Worm (Caenorhabditis elegans) whole organism, L3 larva: ENCODE measurements around the gene F53A9.6.

ENCODE experiments used
- R02D3.7 ChIP-seq: fragments of 150-350 bp; optimal IDR thresholded peaks from 2 replicates; lab custom pipeline; 2014; ENCODE audit warnings: missing biosample characterization, missing genetic modification characterization
- aly-2 ChIP-seq: fragments of 150-350 bp; optimal IDR thresholded peaks from 2 replicates; lab custom pipeline; 2014; ENCODE audit warnings: missing biosample characterization, missing genetic modification characterization
- ceh-16 ChIP-seq: sonication (generic microtip); optimal IDR thresholded peaks from 2 replicates; lab custom pipeline; 2017; ENCODE audit warnings: missing biosample characterization, missing genetic modification characterization
- ceh-28 ChIP-seq: fragments of 150-350 bp; optimal IDR thresholded peaks from 2 replicates; lab custom pipeline; 2014; ENCODE audit warnings: missing biosample characterization, missing genetic modification reagents, missing genetic modification characterization
- ceh-82 ChIP-seq: fragments of 150-350 bp; optimal IDR thresholded peaks from 2 replicates; lab custom pipeline; 2014; ENCODE audit warnings: missing biosample characterization, missing genetic modification characterization
- ceh-9 ChIP-seq: sonication (generic microtip); optimal IDR thresholded peaks from 2 replicates; lab custom pipeline; 2018; ENCODE audit warnings: missing biosample characterization, missing genetic modification characterization
- egl-27 ChIP-seq: sonication (generic microtip); optimal IDR thresholded peaks from 4 replicates; lab custom pipeline; 2017; ENCODE audit warnings: missing biosample characterization, missing genetic modification reagents, missing genetic modification characterization
- eor-1 ChIP-seq, 2 experiments: fragments of 150-350 bp; optimal IDR thresholded peaks; 2 replicates each; lab custom pipeline; 2014 to 2018; ENCODE audit warnings: missing biosample characterization in 2 of 2, missing genetic modification characterization in 2 of 2
- fkh-2 ChIP-seq: fragments of 150-350 bp; optimal IDR thresholded peaks from 2 replicates; lab custom pipeline; 2014; ENCODE audit warnings: missing biosample characterization, missing genetic modification reagents, missing genetic modification characterization
- hmg-11 ChIP-seq: sonication (generic microtip); optimal IDR thresholded peaks from 2 replicates; lab custom pipeline; 2016; ENCODE audit warnings: missing genetic modification characterization, missing compliant biosample characterization
- jun-1 ChIP-seq: fragments of 150-350 bp; optimal IDR thresholded peaks from 2 replicates; lab custom pipeline; 2014; ENCODE audit warnings: missing biosample characterization, missing genetic modification reagents, missing genetic modification characterization
- lsy-12 ChIP-seq: sonication (generic microtip); optimal IDR thresholded peaks from 2 replicates; lab custom pipeline; 2016; ENCODE audit warnings: mild to moderate bottlenecking, missing genetic modification characterization, missing compliant biosample characterization
- mdl-1 ChIP-seq: fragments of 150-350 bp; optimal IDR thresholded peaks from 2 replicates; lab custom pipeline; 2014; ENCODE audit warnings: missing biosample characterization, missing genetic modification characterization
- mml-1 ChIP-seq: fragments of 150-350 bp; sonication (generic microtip); optimal IDR thresholded peaks from 3 replicates; lab custom pipeline; 2014; ENCODE audit warnings: missing biosample characterization, missing genetic modification characterization
- nfya-1 ChIP-seq: sonication (generic microtip); optimal IDR thresholded peaks from 2 replicates; lab custom pipeline; 2017; ENCODE audit warnings: missing genetic modification characterization, mild to moderate bottlenecking, missing compliant biosample characterization, antibody characterized with exemption, moderate library complexity; ENCODE audit not compliant: insufficient read depth
- nhr-11 ChIP-seq: fragments of 150-350 bp; optimal IDR thresholded peaks from 2 replicates; lab custom pipeline; 2014; ENCODE audit warnings: missing biosample characterization, missing genetic modification characterization
- nhr-12 ChIP-seq: fragments of 150-350 bp; optimal IDR thresholded peaks from 2 replicates; lab custom pipeline; 2014; ENCODE audit warnings: missing biosample characterization, missing genetic modification characterization
- nhr-237 ChIP-seq: fragments of 150-350 bp; optimal IDR thresholded peaks from 2 replicates; lab custom pipeline; 2014; ENCODE audit warnings: missing biosample characterization, missing genetic modification characterization
- nhr-28 ChIP-seq: fragments of 150-350 bp; optimal IDR thresholded peaks from 2 replicates; lab custom pipeline; 2014; ENCODE audit warnings: missing biosample characterization, missing genetic modification characterization
- nhr-43 ChIP-seq: sonication (generic microtip); optimal IDR thresholded peaks from 2 replicates; lab custom pipeline; 2016; ENCODE audit warnings: mild to moderate bottlenecking, missing genetic modification characterization, missing compliant biosample characterization; ENCODE audit not compliant: poor library complexity, severe bottlenecking
- nhr-67 ChIP-seq: fragments of 150-350 bp; optimal IDR thresholded peaks from 2 replicates; lab custom pipeline; 2014; ENCODE audit warnings: missing biosample characterization, missing genetic modification characterization
- pha-4 ChIP-seq: fragments of 150-350 bp; optimal IDR thresholded peaks from 2 replicates; lab custom pipeline; 2014; ENCODE audit warnings: missing biosample characterization, missing genetic modification reagents, missing genetic modification characterization
- pqm-1 ChIP-seq: fragments of 150-350 bp; optimal IDR thresholded peaks from 2 replicates; lab custom pipeline; 2017; ENCODE audit warnings: missing biosample characterization, missing genetic modification characterization, inconsistent platforms
- sea-2 ChIP-seq: fragments of 150-350 bp; sonication (generic microtip); optimal IDR thresholded peaks from 4 replicates; lab custom pipeline; 2014; ENCODE audit warnings: missing biosample characterization, missing genetic modification reagents, missing genetic modification characterization
- skn-1 ChIP-seq: fragments of 150-350 bp; optimal IDR thresholded peaks from 2 replicates; lab custom pipeline; 2014; ENCODE audit warnings: missing biosample characterization, missing genetic modification characterization
- tbx-2 ChIP-seq: sonication (generic microtip); optimal IDR thresholded peaks from 2 replicates; lab custom pipeline; 2016; ENCODE audit warnings: mild to moderate bottlenecking, missing genetic modification characterization, missing compliant biosample characterization
- unc-39 ChIP-seq: sonication (generic microtip); optimal IDR thresholded peaks from 4 replicates; lab custom pipeline; 2017; ENCODE audit warnings: missing biosample characterization, missing genetic modification characterization
- unc-62 ChIP-seq: fragments of 150-350 bp; sonication (generic microtip); optimal IDR thresholded peaks from 4 replicates; lab custom pipeline; 2014; ENCODE audit warnings: missing biosample characterization, missing genetic modification reagents, missing genetic modification characterization
- zag-1 ChIP-seq: fragments of 150-350 bp; optimal IDR thresholded peaks from 2 replicates; lab custom pipeline; 2014; ENCODE audit warnings: missing biosample characterization, missing genetic modification characterization
- ztf-11 ChIP-seq: fragments of 150-350 bp; optimal IDR thresholded peaks from 2 replicates; lab custom pipeline; 2014; ENCODE audit warnings: missing biosample characterization, missing genetic modification characterization
- ztf-4 ChIP-seq: fragments of 150-350 bp; optimal IDR thresholded peaks from 2 replicates; lab custom pipeline; 2014; ENCODE audit warnings: missing biosample characterization, missing genetic modification characterization

F53A9.6 gene

DNA sequence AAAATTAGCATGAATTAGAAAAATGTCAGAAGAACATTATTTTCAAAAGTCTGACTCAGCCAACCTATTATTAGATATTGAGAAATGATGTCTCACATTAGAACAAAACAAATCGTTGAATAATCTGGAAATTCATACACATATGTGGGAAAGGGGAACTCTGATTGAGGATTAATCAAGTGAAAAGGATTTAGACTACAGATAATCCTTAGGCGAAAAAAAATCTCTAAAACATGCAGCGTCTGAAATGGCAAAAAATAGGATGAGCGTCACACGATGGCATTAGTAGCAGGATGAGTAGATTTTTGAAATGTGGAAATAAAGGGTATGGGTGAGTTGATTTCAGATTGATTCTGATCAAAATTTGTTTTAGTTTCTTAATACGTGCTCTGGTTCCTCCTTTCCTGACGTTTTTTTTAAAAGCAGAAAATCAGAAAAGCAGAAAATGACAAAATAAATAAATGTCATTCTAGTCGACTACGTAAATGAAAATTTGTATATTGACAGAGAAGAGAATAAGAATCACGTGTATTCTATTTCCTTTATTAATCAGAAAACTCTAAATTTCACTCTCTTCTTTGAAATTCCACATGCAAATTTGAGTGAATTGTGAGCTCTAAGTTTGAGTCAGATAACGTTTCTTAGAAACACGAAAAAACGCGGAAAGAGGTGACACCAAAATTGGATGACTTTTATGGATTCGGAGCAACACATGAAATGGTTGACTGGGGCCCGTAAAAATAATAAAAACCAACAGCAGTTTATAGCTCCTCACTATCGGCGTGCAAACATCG, 30.8 kb upstream of the F53A9.6 start:
- TF ChIP-seq nfya-1 (no peak), ztf-11 (no peak), pha-4 (tag; lab: Kevin White, UChicago) (no peak), aly-2 (tag; lab: Kevin White, UChicago) (no peak), nhr-67 (tag; lab: Kevin White, UChicago) (no peak), egl-27 (no peak), jun-1 (tag; lab: Kevin White, UChicago) (no peak), hmg-11 (tag; lab: Kevin White, UChicago) (no peak), fkh-2 (tag; lab: Kevin White, UChicago) (no peak), ceh-28 (no peak), unc-62 (GFP tag; lab: Kevin White, UChicago) (no peak), ceh-9 (tag; lab: Kevin White, UChicago) (no peak), mml-1 (no peak), R02D3.7 (tag; lab: Kevin White, UChicago) (no peak), lsy-12 (tag; lab: Kevin White, UChicago) (no peak)

DNA sequence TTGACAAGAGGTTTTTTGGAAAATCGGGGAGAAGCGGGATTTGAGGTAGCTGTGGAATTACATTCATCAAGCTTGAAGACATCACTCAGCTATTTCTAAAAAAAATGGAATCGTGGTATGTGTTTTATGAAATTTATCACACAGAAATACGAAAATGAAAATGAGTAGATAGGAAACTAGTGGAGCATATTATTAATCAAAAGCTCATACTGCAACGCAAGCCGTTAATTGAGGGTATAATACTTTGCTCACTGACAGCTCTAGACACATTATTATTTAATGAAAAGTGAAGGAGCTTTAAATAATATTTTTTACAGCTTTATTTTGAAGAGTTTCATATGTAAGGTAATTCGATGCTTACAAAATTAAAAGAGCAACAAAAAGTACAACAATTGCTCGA, 29.3 kb upstream of the F53A9.6 start, which contains the start of gene M02D8.7:
Gene M02D8.7 (minus strand): TSS at position 101 of the 400 bp plus-strand sequence.
- no peak for TF ChIP-seq sea-2 (GFP tag; lab: Kevin White, UChicago)
- TF ChIP-seq hmg-11 (tag; lab: Kevin White, UChicago) = no peak
- TF ChIP-seq fkh-2 (tag; lab: Kevin White, UChicago) = no peak
- no peak for TF ChIP-seq ceh-16 (tag; lab: Kevin White, UChicago)
- TF ChIP-seq nhr-43 (tag; lab: Kevin White, UChicago) = no peak
- TF ChIP-seq eor-1 (tag; optimal IDR thresholded peaks at IDR 0.05; lab: Kevin White, UChicago) = no peak
- TF ChIP-seq egl-27 = no peak
- no peak for TF ChIP-seq mdl-1 (tag; lab: Kevin White, UChicago)
- no peak for TF ChIP-seq nhr-237 (tag; lab: Kevin White, UChicago)
- no peak for TF ChIP-seq nhr-12 (tag; lab: Kevin White, UChicago)
- no peak for TF ChIP-seq unc-39 (tag; lab: Kevin White, UChicago)
- TF ChIP-seq ceh-82 = no peak
- TF ChIP-seq zag-1 = no peak
- TF ChIP-seq pqm-1 (tag; lab: Kevin White, UChicago) = no peak
- TF ChIP-seq nhr-11 (tag; lab: Kevin White, UChicago) = no peak
- no peak for TF ChIP-seq pha-4 (tag; lab: Kevin White, UChicago)
- no peak for TF ChIP-seq lsy-12 (tag; lab: Kevin White, UChicago)

DNA sequence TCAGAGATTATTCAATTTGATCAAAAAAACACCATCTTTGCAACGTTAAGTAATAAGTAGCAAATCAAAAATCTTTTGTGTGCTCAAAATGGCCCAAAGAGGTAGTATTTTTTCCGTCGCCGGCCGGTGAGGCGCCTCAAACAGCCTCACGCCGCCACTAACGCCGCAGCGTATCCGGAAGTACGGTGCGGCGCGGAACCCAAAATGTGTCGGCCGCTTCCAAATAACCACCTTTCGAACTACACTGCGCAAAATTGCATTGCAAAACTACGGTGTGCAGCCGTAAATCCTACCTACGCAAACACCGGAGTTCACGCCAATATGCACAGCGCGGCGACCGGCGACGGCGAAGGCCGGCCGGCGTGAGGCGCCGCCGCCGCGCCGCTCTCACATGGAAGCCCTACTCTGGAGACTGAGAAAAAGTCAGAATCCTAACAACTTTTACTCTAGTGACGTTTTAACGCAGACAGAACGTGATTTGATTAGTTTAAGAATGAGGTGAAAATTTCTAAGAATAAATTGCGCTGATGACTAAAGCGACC, 28.1 kb upstream of the F53A9.6 start:
- TF ChIP-seq ztf-11 = no peak
- TF ChIP-seq nhr-237 (tag; lab: Kevin White, UChicago) = no peak
- TF ChIP-seq tbx-2 (tag; lab: Kevin White, UChicago) = no peak
- no peak for TF ChIP-seq mml-1
- TF ChIP-seq nhr-11 (tag; lab: Kevin White, UChicago) = no peak
- no peak for TF ChIP-seq unc-39 (tag; lab: Kevin White, UChicago)
- TF ChIP-seq fkh-2 (tag; lab: Kevin White, UChicago) = no peak

DNA sequence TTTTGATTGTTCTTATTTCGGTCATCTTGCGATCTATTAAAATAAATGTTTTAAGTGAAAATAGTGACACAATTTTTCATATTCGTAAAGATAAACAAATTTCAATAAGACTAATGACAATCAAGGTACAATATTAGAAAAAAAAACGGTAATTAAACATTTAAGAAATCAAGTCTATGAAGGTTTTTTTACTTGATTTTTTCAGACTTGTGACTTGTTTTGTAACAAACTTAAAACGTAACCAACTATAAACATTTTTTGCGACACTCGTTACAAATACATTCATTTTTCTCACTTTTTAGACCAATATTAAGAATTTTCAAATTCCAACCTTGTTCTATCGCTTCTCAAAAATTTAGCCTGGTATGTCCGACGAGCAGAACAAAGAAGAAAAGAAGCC, 25.8 kb upstream of the F53A9.6 start, which contains the start of gene M02D8.2:
Gene M02D8.2 (plus strand): TSS at position 301 of the 400 bp plus-strand sequence.
- TF ChIP-seq mdl-1 (tag; lab: Kevin White, UChicago) (no peak), hmg-11 (tag; lab: Kevin White, UChicago) (no peak), nhr-11 (tag; lab: Kevin White, UChicago) (no peak), pha-4 (tag; lab: Kevin White, UChicago) (no peak), nhr-28 (no peak)

DNA sequence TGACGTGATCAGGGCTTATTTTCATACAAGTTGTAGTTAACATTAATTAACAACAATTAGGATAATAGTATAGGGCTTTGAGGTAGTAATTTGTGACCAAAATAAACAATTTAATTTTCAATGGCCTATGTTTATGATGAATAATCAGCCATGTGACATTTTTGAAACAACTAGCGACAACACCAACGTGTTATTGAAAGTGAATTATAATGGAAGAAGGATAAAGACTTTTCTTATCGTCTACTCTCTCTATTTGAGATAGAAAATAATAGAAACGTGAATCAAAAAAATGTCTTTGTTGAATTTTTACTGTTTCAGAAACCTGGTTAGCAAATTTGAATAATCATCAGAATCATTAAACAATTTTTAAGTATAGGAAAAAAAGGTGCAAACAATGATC, 24.2 kb upstream of the F53A9.6 start:
- TF ChIP-seq tbx-2 (tag; lab: Kevin White, UChicago) (no peak), skn-1 (tag; lab: Kevin White, UChicago) (no peak), ztf-4 (tag; lab: Kevin White, UChicago) (no peak)
- TF ChIP-seq, all 47 proteins: peak for 0
